Fruit fly (Drosophila melanogaster) whole organism, embryonic: ENCODE results near the gene Taf8.

Experiments
- Aef1 ChIP-seq: fragments of 200-800 bp; sonication (Bioruptor generic); IDR thresholded peaks from 3 replicates; pipeline ENCODE4 v1.3.6; 2022; ENCODE audit warnings: missing biosample characterization, missing genetic modification characterization
- Awh ChIP-seq: fragments of 200-800 bp; sonication (Bioruptor generic); IDR thresholded peaks from 2 replicates; pipeline ENCODE4, ENCODE4 v1.3.6; 2022; ENCODE audit warnings: missing biosample characterization, missing genetic modification characterization
- B-H1 ChIP-seq: fragments of 200-800 bp; sonication (Bioruptor generic); IDR thresholded peaks from 3 replicates; pipeline ENCODE4 v1.3.6; 2022; ENCODE audit warnings: missing biosample characterization, missing genetic modification characterization
- B-H2 ChIP-seq: fragments of 200-800 bp; sonication (Bioruptor generic); optimal IDR thresholded peaks from 2 replicates; lab custom pipeline; 2018; ENCODE audit warnings: missing biosample characterization, mild to moderate bottlenecking, missing genetic modification characterization
- CG10543 ChIP-seq: fragments of 200-800 bp; sonication (Bioruptor generic); optimal IDR thresholded peaks from 3 replicates; lab custom pipeline; 2017; ENCODE audit warnings: missing biosample characterization, mild to moderate bottlenecking, missing genetic modification characterization, moderate library complexity
- CG10565 ChIP-seq: fragments of 200-800 bp; sonication (Bioruptor generic); optimal IDR thresholded peaks from 3 replicates; lab custom pipeline; 2016; ENCODE audit warnings: missing biosample characterization, mild to moderate bottlenecking, missing genetic modification characterization
- CG11398 ChIP-seq: fragments of 200-800 bp; sonication (Bioruptor generic); optimal IDR thresholded peaks from 2 replicates; lab custom pipeline; 2016; ENCODE audit warnings: missing biosample characterization, missing genetic modification characterization
- CG12299 ChIP-seq: fragments of 200-800 bp; sonication (Bioruptor generic); optimal IDR thresholded peaks from 2 replicates; lab custom pipeline; 2018; ENCODE audit warnings: missing biosample characterization, mild to moderate bottlenecking, missing genetic modification characterization
- CG12769 ChIP-seq: fragments of 200-800 bp; sonication (Bioruptor generic); optimal IDR thresholded peaks from 2 replicates; lab custom pipeline; 2019; ENCODE audit warnings: missing biosample characterization, mild to moderate bottlenecking, missing genetic modification characterization, moderate library complexity
- CG15514 ChIP-seq: fragments of 200-800 bp; sonication (Bioruptor generic); optimal IDR thresholded peaks from 3 replicates; lab custom pipeline; 2017; ENCODE audit warnings: missing biosample characterization, missing genetic modification characterization, mild to moderate bottlenecking, moderate library complexity, missing genetic modification reagents
- CG17568 ChIP-seq: fragments of 200-800 bp; sonication (Bioruptor generic); optimal IDR thresholded peaks from 2 replicates; lab custom pipeline; 2018; ENCODE audit warnings: missing biosample characterization, mild to moderate bottlenecking, missing genetic modification characterization, moderate library complexity
- CG18619 ChIP-seq: fragments of 200-800 bp; sonication (Bioruptor generic); optimal IDR thresholded peaks from 3 replicates; lab custom pipeline; 2017; ENCODE audit warnings: missing biosample characterization, mild to moderate bottlenecking, missing genetic modification characterization
- CG3065 ChIP-seq: fragments of 200-800 bp; sonication (Bioruptor generic); optimal IDR thresholded peaks from 2 replicates; lab custom pipeline; 2016; ENCODE audit warnings: missing biosample characterization, missing genetic modification characterization
- CG32532 ChIP-seq: fragments of 200-800 bp; sonication (Bioruptor generic); IDR thresholded peaks from 2 replicates; pipeline ENCODE4 v1.3.6; 2022; ENCODE audit warnings: missing biosample characterization, missing genetic modification characterization
- CG42726 ChIP-seq: fragments of 200-800 bp; sonication (Bioruptor generic); IDR thresholded peaks from 2 replicates; pipeline ENCODE4 v1.3.6; 2022; ENCODE audit warnings: missing biosample characterization, missing genetic modification characterization; ENCODE audit not compliant: partially characterized antibody
- CG4282 ChIP-seq: fragments of 200-800 bp; sonication (Bioruptor generic); optimal IDR thresholded peaks from 2 replicates; lab custom pipeline; 2016; ENCODE audit warnings: missing biosample characterization, missing genetic modification characterization
- CG6654 ChIP-seq: fragments of 200-800 bp; sonication (Bioruptor generic); optimal IDR thresholded peaks from 2 replicates; lab custom pipeline; 2017; ENCODE audit warnings: missing biosample characterization, mild to moderate bottlenecking, missing genetic modification characterization
- CG7357 ChIP-seq: fragments of 200-800 bp; sonication (Bioruptor generic); IDR thresholded peaks from 3 replicates; pipeline ENCODE4 v1.3.6; 2022; ENCODE audit warnings: missing biosample characterization, missing genetic modification characterization
- CG8281 ChIP-seq: fragments of 200-800 bp; sonication (Bioruptor generic); optimal IDR thresholded peaks from 2 replicates; lab custom pipeline; 2018; ENCODE audit warnings: missing biosample characterization, mild to moderate bottlenecking, missing genetic modification characterization, moderate library complexity
- CG8924 ChIP-seq: fragments of 200-800 bp; optimal IDR thresholded peaks from 3 replicates; lab custom pipeline; 2019; ENCODE audit warnings: missing biosample characterization, mild to moderate bottlenecking, missing genetic modification characterization, moderate library complexity
- CG9817 ChIP-seq: fragments of 200-800 bp; sonication (Bioruptor generic); optimal IDR thresholded peaks from 2 replicates; lab custom pipeline; 2018; ENCODE audit warnings: missing biosample characterization, mild to moderate bottlenecking, missing genetic modification characterization, moderate library complexity
- D19B ChIP-seq: fragments of 200-800 bp; sonication (Bioruptor generic); optimal IDR thresholded peaks from 2 replicates; lab custom pipeline; 2017; ENCODE audit warnings: missing biosample characterization, mild to moderate bottlenecking, missing genetic modification characterization
- Dll ChIP-seq: fragments of 200-800 bp; sonication (Bioruptor generic); IDR thresholded peaks from 4 replicates; pipeline ENCODE4 v1.3.6; 2022; ENCODE audit warnings: missing biosample characterization, missing genetic modification characterization; ENCODE audit not compliant: partially characterized antibody
- Doc3 ChIP-seq: fragments of 200-800 bp; sonication (Bioruptor generic); IDR thresholded peaks from 3 replicates; pipeline ENCODE4 v1.3.6; 2022; ENCODE audit warnings: missing biosample characterization, missing genetic modification characterization; ENCODE audit not compliant: partially characterized antibody
- Dref ChIP-seq: fragments of 200-800 bp; sonication (Bioruptor generic); IDR thresholded peaks from 2 replicates; pipeline ENCODE4 v1.3.6; 2022; ENCODE audit warnings: missing biosample characterization, missing genetic modification characterization
- Ets65A ChIP-seq: fragments of 200-800 bp; sonication (Bioruptor generic); peaks from one replicate; lab custom pipeline; 2016; ENCODE audit warnings: missing biosample characterization, missing genetic modification characterization
- HLH3B ChIP-seq: fragments of 200-800 bp; sonication (Bioruptor generic); IDR thresholded peaks from 2 replicates; pipeline ENCODE4 v1.3.6; 2022; ENCODE audit warnings: missing biosample characterization, missing genetic modification characterization
- HmgD ChIP-seq: fragments of 200-800 bp; sonication (Bioruptor generic); optimal IDR thresholded peaks from 3 replicates; lab custom pipeline; 2016; ENCODE audit warnings: missing biosample characterization, missing genetic modification characterization
- Hsf ChIP-seq: fragments of 200-800 bp; sonication (Bioruptor generic); optimal IDR thresholded peaks from 3 replicates; lab custom pipeline; 2016; ENCODE audit warnings: missing biosample characterization, missing genetic modification characterization
- Max ChIP-seq: fragments of 200-800 bp; sonication (Bioruptor generic); optimal IDR thresholded peaks from 2 replicates; lab custom pipeline; 2016; ENCODE audit warnings: missing biosample characterization, mild to moderate bottlenecking, missing genetic modification characterization
- NC2β ChIP-seq: fragments of 200-800 bp; sonication (Bioruptor generic); optimal IDR thresholded peaks from 2 replicates; lab custom pipeline; 2016; ENCODE audit warnings: missing biosample characterization, missing genetic modification characterization
- Neu2 ChIP-seq: fragments of 200-800 bp; sonication (Bioruptor generic); optimal IDR thresholded peaks from 3 replicates; lab custom pipeline; 2016; ENCODE audit warnings: missing biosample characterization, missing genetic modification characterization, borderline replicate concordance
- Pdp1 ChIP-seq, 2 experiments: fragments of 200-800 bp; sonication (Bioruptor generic); optimal IDR thresholded peaks; 3 replicates each; lab custom pipeline; 2016; ENCODE audit warnings: missing biosample characterization in 2 of 2, missing genetic modification characterization in 2 of 2, mild to moderate bottlenecking in 1 of 2, moderate library complexity in 1 of 2
- Rx ChIP-seq: fragments of 200-800 bp; sonication (Bioruptor generic); IDR thresholded peaks from 2 replicates; pipeline ENCODE4 v1.3.6; 2022; ENCODE audit warnings: missing biosample characterization, missing genetic modification characterization
- Sin3A ChIP-seq: fragments of >200 bp; optimal IDR thresholded peaks from 2 replicates; lab custom pipeline; 2018
- Six4 ChIP-seq: fragments of 200-800 bp; sonication (Bioruptor generic); optimal IDR thresholded peaks from 2 replicates; lab custom pipeline; 2016; ENCODE audit warnings: missing biosample characterization, missing genetic modification characterization
- Sox100B ChIP-seq: fragments of 200-800 bp; sonication (Bioruptor generic); optimal IDR thresholded peaks from 3 replicates; lab custom pipeline; 2018; ENCODE audit warnings: missing biosample characterization, mild to moderate bottlenecking, missing genetic modification characterization
- amos ChIP-seq: fragments of 200-800 bp; sonication (Bioruptor generic); IDR thresholded peaks from 2 replicates; pipeline ENCODE4 v1.3.6; 2022; ENCODE audit warnings: missing biosample characterization, missing genetic modification characterization; ENCODE audit not compliant: partially characterized antibody
- ara ChIP-seq: fragments of 200-800 bp; sonication (Bioruptor generic); IDR thresholded peaks from 2 replicates; pipeline ENCODE4 v1.3.6; 2022; ENCODE audit warnings: missing biosample characterization, missing genetic modification characterization
- ash1 ChIP-seq: fragments of 200-800 bp; sonication (Bioruptor generic); optimal IDR thresholded peaks from 2 replicates; lab custom pipeline; 2018; ENCODE audit warnings: missing biosample characterization, mild to moderate bottlenecking, missing genetic modification characterization
- cg ChIP-seq: fragments of 200-800 bp; sonication (Bioruptor generic); optimal IDR thresholded peaks from 3 replicates; lab custom pipeline; 2019; ENCODE audit warnings: missing biosample characterization, mild to moderate bottlenecking, missing genetic modification characterization, moderate library complexity
- da ChIP-seq: fragments of 200-800 bp; sonication (Bioruptor generic); optimal IDR thresholded peaks from 2 replicates; lab custom pipeline; 2016; ENCODE audit warnings: missing biosample characterization, missing genetic modification characterization
- eyg ChIP-seq: fragments of 200-800 bp; sonication (Bioruptor generic); optimal IDR thresholded peaks from 3 replicates; lab custom pipeline; 2016; ENCODE audit warnings: missing biosample characterization, missing genetic modification characterization
- fd3F ChIP-seq: fragments of 200-800 bp; sonication (Bioruptor generic); optimal IDR thresholded peaks from 2 replicates; lab custom pipeline; 2018; ENCODE audit warnings: missing biosample characterization, mild to moderate bottlenecking, missing genetic modification characterization, moderate library complexity
- gce ChIP-seq: fragments of 200-800 bp; sonication (Bioruptor generic); IDR thresholded peaks from 3 replicates; pipeline ENCODE4 v1.3.6; 2022; ENCODE audit warnings: missing biosample characterization, missing genetic modification characterization
- gro ChIP-seq: fragments of 200-800 bp; sonication (Bioruptor generic); optimal IDR thresholded peaks from 2 replicates; lab custom pipeline; 2016; ENCODE audit warnings: missing biosample characterization, missing genetic modification characterization
- lilli ChIP-seq: fragments of 200-800 bp; sonication (Bioruptor generic); optimal IDR thresholded peaks from 3 replicates; lab custom pipeline; 2016; ENCODE audit warnings: missing biosample characterization, missing genetic modification characterization
- maf-S ChIP-seq: fragments of 200-800 bp; sonication (Bioruptor generic); optimal IDR thresholded peaks from 2 replicates; lab custom pipeline; 2016; ENCODE audit warnings: missing biosample characterization, missing genetic modification characterization
- nmo ChIP-seq: fragments of 200-800 bp; sonication (Bioruptor generic); optimal IDR thresholded peaks from 2 replicates; lab custom pipeline; 2018; ENCODE audit warnings: missing biosample characterization, mild to moderate bottlenecking, missing genetic modification characterization, moderate library complexity
- otp ChIP-seq: fragments of 200-800 bp; sonication (Bioruptor generic); IDR thresholded peaks from 3 replicates; pipeline ENCODE4, ENCODE4 v1.3.6; 2022; ENCODE audit warnings: missing biosample characterization, missing genetic modification characterization
- tio ChIP-seq: fragments of 200-800 bp; sonication (Bioruptor generic); optimal IDR thresholded peaks from 2 replicates; lab custom pipeline; 2017; ENCODE audit warnings: missing biosample characterization, missing genetic modification characterization, inconsistent platforms
- zfh2 ChIP-seq: fragments of 200-800 bp; sonication (Bioruptor generic); optimal IDR thresholded peaks from 2 replicates; lab custom pipeline; 2016; ENCODE audit warnings: missing biosample characterization, missing genetic modification characterization

The Taf8 gene

dm6 chrX:18101778-18102177 lies at the start of gene Taf8 (continued):
- TF ChIP-seq CG8924 (tag; lab: Kevin White, UChicago) (no peak), CG3065 (GFP tag; lab: Kevin White, UChicago) (no peak), CG11398 (GFP tag; lab: Kevin White, UChicago) (no peak), nmo (GFP tag; lab: Kevin White, UChicago) (no peak), CG12299 (no peak), eyg (no peak), Doc3 (GFP tag; lab: Robert Waterston, UW) (peak; percentile 32; the same call in 1 of the 3 replicates), otp (GFP tag; lab: Robert Waterston, UW) (no peak), fd3F (no peak), HLH3B (no peak), Six4 (GFP tag; lab: Kevin White, UChicago) (no peak), gce (GFP tag; lab: Robert Waterston, UW) (no peak), ash1 (GFP tag; lab: Kevin White, UChicago) (no peak), CG10543 (no peak), ara (no peak), CG12769 (tag; lab: Kevin White, UChicago) (no peak), da (GFP tag; lab: Kevin White, UChicago) (no peak), Max (GFP tag; lab: Kevin White, UChicago) (no peak), amos (peak; percentile 79), D19B (GFP tag; lab: Kevin White, UChicago) (no peak), Pdp1 (GFP tag; optimal IDR thresholded peaks at IDR 0.05; lab: Kevin White, UChicago) (no peak), CG15514 (GFP tag; lab: Kevin White, UChicago) (no peak), CG32532 (no peak), B-H1 (GFP tag; lab: Robert Waterston, UW) (no peak), tio (no peak), Hsf (GFP tag; lab: Kevin White, UChicago) (no peak), HmgD (no peak), Dref (peak; percentile 64), CG10565 (GFP tag; lab: Kevin White, UChicago) (no peak), CG42726 (peak; percentile 60), CG8281 (no peak), Aef1 (GFP tag; lab: Robert Waterston, UW) (no peak), maf-S (GFP tag; lab: Kevin White, UChicago) (no peak), CG18619 (GFP tag; lab: Kevin White, UChicago) (no peak), lilli (GFP tag; lab: Kevin White, UChicago) (no peak), Dll (GFP tag; lab: Robert Waterston, UW) (peak; percentile 63; the same call in 3 of the 4 replicates), B-H2 (GFP tag; lab: Kevin White, UChicago) (no peak), Rx (GFP tag; lab: Robert Waterston, UW) (no peak), CG7357 (peak; percentile 70), cg (no peak), Sin3A (lab: Kevin White, UChicago) (no peak), CG9817 (no peak), CG17568 (GFP tag; lab: Kevin White, UChicago) (no peak), Sox100B (GFP tag; lab: Kevin White, UChicago) (no peak), gro (GFP tag; lab: Kevin White, UChicago) (no peak), CG6654 (GFP tag; lab: Kevin White, UChicago) (no peak), zfh2 (GFP tag; lab: Kevin White, UChicago) (peak; percentile 38), Ets65A (GFP tag; lab: Kevin White, UChicago) (no peak), Awh (GFP tag; lab: Robert Waterston, UW) (no peak), Neu2 (no peak), CG4282 (GFP tag; lab: Kevin White, UChicago) (no peak), NC2β (GFP tag; lab: Kevin White, UChicago) (no peak)
